Worm (Caenorhabditis elegans): ENCODE measurements around the gene F59B8.1.

DNA sequence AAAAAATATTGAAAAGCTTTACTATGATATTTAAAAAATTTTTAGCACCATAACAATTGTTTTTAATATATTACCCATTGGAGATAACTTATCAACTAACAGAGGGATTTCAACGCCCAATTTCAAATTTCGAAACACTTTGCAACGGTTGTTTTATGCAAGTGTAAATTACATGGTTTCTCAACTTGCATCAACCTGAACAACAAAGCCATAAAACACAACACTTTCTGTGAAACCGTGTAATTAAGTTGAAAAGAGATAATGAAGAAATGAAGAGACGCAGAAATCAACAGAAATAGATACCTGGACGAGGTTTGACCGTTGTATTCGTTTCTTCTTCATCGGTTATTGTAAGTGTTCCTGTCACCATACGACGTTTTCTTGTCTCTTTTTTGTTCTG, 22.3 kb downstream of the F59B8.1 start, which contains the start of gene cpin-1:
- no peak for TF ChIP-seq pha-4 (tag; optimal IDR thresholded peaks at IDR 0.05)
- TF ChIP-seq unc-62 (GFP tag; optimal IDR thresholded peaks at IDR 0.05) = no peak
- no peak for TF ChIP-seq lsy-2 (tag; optimal IDR thresholded peaks at IDR 0.05)
- TF ChIP-seq flh-1 (GFP tag; optimal IDR thresholded peaks at IDR 0.05) = no peak
- TF ChIP-seq lin-13 (tag; optimal IDR thresholded peaks at IDR 0.05) = no peak
- TF ChIP-seq nhr-28 (tag; optimal IDR thresholded peaks at IDR 0.05) = no peak
- no peak for TF ChIP-seq nhr-12 (tag; optimal IDR thresholded peaks at IDR 0.05)
- TF ChIP-seq ces-1 (GFP tag; optimal IDR thresholded peaks at IDR 0.05) = no peak
- TF ChIP-seq nhr-237 (tag; optimal IDR thresholded peaks at IDR 0.05) = no peak
- no peak for TF ChIP-seq elt-1 (tag; optimal IDR thresholded peaks at IDR 0.05; ENCODE audit: borderline replicate concordance, insufficient read depth)
- TF ChIP-seq sptf-1 (tag; optimal IDR thresholded peaks at IDR 0.05) = no peak
- TF ChIP-seq sem-2 (GFP tag; optimal IDR thresholded peaks at IDR 0.05) = no peak

Data from whole organism, mixed stage, embryonic.